Worm (Caenorhabditis elegans): ENCODE measurements around the gene cest-30.
"Not testable (repeated sequence)": the region's sequence is repeated elsewhere in the genome, so short reads cannot be mapped to it uniquely, and the experiment has no call there.

DNA sequence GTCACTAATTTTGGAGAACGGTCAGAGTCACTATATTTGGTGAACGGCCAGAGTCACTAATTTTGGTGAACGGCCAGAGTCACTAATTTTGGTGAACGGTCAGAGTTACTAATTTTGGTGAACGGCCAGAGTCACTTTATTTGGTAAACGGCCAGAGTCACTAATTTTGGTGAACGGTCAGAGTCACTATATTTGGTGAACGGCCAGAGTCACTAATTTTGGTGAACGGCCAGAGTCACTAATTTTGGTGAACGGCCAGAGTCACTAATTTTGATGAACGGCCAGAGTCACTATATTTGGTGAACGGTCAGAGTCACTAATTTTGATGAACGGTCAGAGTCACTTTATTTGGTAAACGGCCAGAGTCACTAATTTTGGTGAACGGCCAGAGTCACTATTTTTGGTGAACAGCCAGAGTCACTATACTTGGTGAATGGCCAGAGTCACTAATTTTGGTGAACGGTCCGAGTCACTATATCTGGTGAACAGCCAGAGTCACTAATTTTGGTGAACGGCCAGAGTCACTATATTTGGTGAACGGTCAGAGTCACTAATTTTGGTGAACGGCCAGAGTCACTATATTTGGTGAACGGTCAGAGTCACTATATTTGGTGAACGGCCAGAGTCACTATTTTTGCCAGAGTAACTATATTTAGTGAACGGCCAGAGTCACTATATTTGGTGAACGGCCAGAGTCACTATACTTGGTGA is 21.5 kb upstream of the cest-30 start:
- TF ChIP-seq unc-62 (GFP tag; optimal IDR thresholded peaks at IDR 0.05); fos-1 (tag; optimal IDR thresholded peaks at IDR 0.05); sea-2 (GFP tag; optimal IDR thresholded peaks at IDR 0.05); aly-2 (tag; optimal IDR thresholded peaks at IDR 0.05): not testable (repeated sequence)

Measured in whole organism, L3 larva.